Worm (Caenorhabditis elegans) whole organism, midembryonic: ENCODE measurements around the gene ets-9.

Source experiments
- T22C8.4 ChIP-seq: fragments of 200-800 bp; sonication (Bioruptor generic); IDR thresholded peaks from 2 replicates; pipeline ENCODE4 v1.3.6; 2022; ENCODE audit warnings: missing genetic modification characterization, missing compliant biosample characterization
- cog-1 ChIP-seq: sonication (generic microtip); optimal IDR thresholded peaks from 2 replicates; lab custom pipeline; 2016; ENCODE audit warnings: missing genetic modification characterization, missing compliant biosample characterization
- flt-1 ChIP-seq: fragments of 200-800 bp; sonication (Bioruptor generic); IDR thresholded peaks from 2 replicates; pipeline ENCODE4 v1.3.6; 2022; ENCODE audit warnings: missing genetic modification characterization, missing compliant biosample characterization
- klf-2 ChIP-seq: fragments of 200-800 bp; sonication (Bioruptor generic); conservative IDR thresholded peaks from 2 replicates; pipeline ENCODE4 v1.3.6; 2022; ENCODE audit warnings: missing genetic modification reagents, missing genetic modification characterization, missing compliant biosample characterization
- med-1 ChIP-seq: sonication (generic microtip); optimal IDR thresholded peaks from 2 replicates; lab custom pipeline; 2017; ENCODE audit warnings: missing genetic modification characterization, mild to moderate bottlenecking, missing compliant biosample characterization, antibody characterized with exemption, missing genetic modification reagents; ENCODE audit not compliant: insufficient read depth
- ztf-29 ChIP-seq: fragments of 200-800 bp; sonication (Bioruptor generic); IDR thresholded peaks from 2 replicates; pipeline ENCODE4 v1.3.6; 2022; ENCODE audit warnings: missing genetic modification reagents, missing genetic modification characterization, missing compliant biosample characterization

DNA sequence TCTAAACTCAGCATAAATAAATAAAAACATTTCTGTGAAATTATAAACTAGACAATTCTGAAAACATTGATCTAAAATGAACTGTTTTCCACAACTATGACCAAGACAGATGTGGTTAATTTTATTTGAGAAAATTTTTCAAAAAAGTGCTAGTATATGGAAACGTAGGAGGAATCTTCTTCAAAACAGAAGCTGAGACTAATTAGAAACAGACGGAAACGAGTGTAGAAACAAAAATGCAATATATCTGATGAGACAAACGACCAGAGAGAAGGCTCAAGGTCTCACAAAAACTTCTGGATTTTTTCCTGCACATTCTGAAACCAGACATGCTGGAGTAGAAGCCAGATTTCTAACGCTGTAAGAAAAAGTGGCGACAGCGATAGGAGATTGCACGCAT is 16.4 kb downstream of the ets-9 start:
- TF ChIP-seq flt-1 (GFP tag; lab: Robert Waterston, UW): no peak
- no peak for TF ChIP-seq cog-1 (tag; lab: Kevin White, UChicago)
- no peak for TF ChIP-seq T22C8.4 (GFP tag; lab: Robert Waterston, UW)
- TF ChIP-seq ztf-29 (GFP tag; lab: Robert Waterston, UW): no peak
- TF ChIP-seq med-1 (GFP tag; lab: Kevin White, UChicago): no peak
- no peak for TF ChIP-seq klf-2
